Worm (Caenorhabditis elegans): Measurements from ENCODE around the gene otub-1.

- TF ChIP-seq ama-1 (optimal IDR thresholded peaks at IDR 0.05) (no peak), nhr-12 (tag; optimal IDR thresholded peaks at IDR 0.05) (no peak), unc-62 (GFP tag; optimal IDR thresholded peaks at IDR 0.05) (no peak), zag-1 (tag; optimal IDR thresholded peaks at IDR 0.05) (no peak), nhr-11 (tag; optimal IDR thresholded peaks at IDR 0.05) (no peak), nhr-21 (tag; optimal IDR thresholded peaks at IDR 0.05) (no peak), nhr-77 (tag; optimal IDR thresholded peaks at IDR 0.05) (no peak), ztf-11 (tag; optimal IDR thresholded peaks at IDR 0.05) (no peak), nhr-237 (tag; optimal IDR thresholded peaks at IDR 0.05) (no peak), nhr-25 (tag; optimal IDR thresholded peaks at IDR 0.05) (no peak)
These were observed 6.6 kb downstream of the otub-1 start for ce11 chrV:15072738-15073137.
